Worm (Caenorhabditis elegans): ENCODE results near the gene sru-2.

sru-2 gene

DNA sequence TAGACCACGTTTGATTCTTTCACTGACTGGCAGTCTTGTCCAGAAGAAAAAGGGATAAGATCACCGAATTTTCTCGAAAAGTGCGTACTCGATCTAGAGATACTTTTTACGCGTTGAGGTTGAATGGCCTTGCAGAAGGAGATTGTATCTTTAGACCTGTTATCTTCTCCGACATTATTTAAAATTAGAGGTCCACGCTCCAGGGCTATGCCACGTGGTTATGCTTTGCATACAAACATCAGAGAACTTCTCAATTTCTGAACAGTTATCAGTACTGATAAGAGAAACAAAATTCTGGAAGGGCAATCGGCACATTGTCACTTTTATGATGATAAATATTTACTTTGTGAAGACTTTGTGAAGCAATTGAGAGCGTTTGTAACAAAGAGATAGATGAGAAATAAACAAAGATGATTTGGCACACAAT, 44.0 kb upstream of the sru-2 start (continued):
- peak; percentile 81 for TF ChIP-seq ztf-26 (tag; optimal IDR thresholded peaks at IDR 0.05)
- no peak for TF ChIP-seq atf-7 (tag; optimal IDR thresholded peaks at IDR 0.05)
- TF ChIP-seq F57A8.1 (GFP tag; optimal IDR thresholded peaks at IDR 0.05), result no peak
- TF ChIP-seq mcd-1 (GFP tag; IDR thresholded peaks at IDR 0.05), result 0 out of 2 replicates have a peak, but pooled peaks have one; percentile 17

DNA sequence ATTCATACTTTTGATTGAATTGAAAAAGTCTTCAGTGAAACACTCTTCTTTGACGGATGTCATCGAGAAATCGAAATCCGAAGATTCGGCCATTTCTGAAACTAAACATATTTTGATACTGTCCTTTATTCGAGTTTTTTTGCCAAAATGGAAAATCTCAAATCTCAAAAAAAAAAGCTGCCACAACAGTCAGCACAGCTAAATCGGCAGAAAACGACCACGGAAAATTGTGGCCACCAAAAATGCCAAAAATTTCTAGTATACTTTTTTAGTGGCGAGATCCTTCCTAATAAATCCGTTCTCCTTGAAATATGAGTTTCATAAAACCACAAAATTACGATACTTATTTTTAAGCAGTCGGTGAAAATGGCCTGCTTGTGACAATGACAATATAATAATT, 42.1 kb upstream of the sru-2 start, which contains the start of gene F38E11.9:
Gene F38E11.9, minus strand, starts transcription at position 101 of the 400 bp plus-strand sequence.
- no peak for TF ChIP-seq athp-1 (tag; optimal IDR thresholded peaks at IDR 0.05)
- no peak for TF ChIP-seq ztf-28 (GFP tag; IDR thresholded peaks at IDR 0.05)
- no peak for TF ChIP-seq F10E7.11 (tag; optimal IDR thresholded peaks at IDR 0.05)
- no peak for TF ChIP-seq attf-3 (GFP tag; conservative IDR thresholded peaks at IDR 0.05)
- no peak for TF ChIP-seq mes-4 (tag; optimal IDR thresholded peaks at IDR 0.05)
- no peak for TF ChIP-seq B0019.2 (GFP tag; conservative IDR thresholded peaks at IDR 0.05)
- TF ChIP-seq xnd-1 (tag; optimal IDR thresholded peaks at IDR 0.05), result no peak
- TF ChIP-seq ztf-25 (GFP tag; IDR thresholded peaks at IDR 0.05), result no peak
- no peak for TF ChIP-seq cebp-2 (GFP tag; IDR thresholded peaks at IDR 0.05)
- TF ChIP-seq lag-1 (GFP tag; IDR thresholded peaks at IDR 0.05), result no peak
- no peak for TF ChIP-seq atf-7 (tag; optimal IDR thresholded peaks at IDR 0.05)
- no peak for TF ChIP-seq ztf-18 (tag; optimal IDR thresholded peaks at IDR 0.05)
- TF ChIP-seq somi-1 (GFP tag; optimal IDR thresholded peaks at IDR 0.05), result no peak
- TF ChIP-seq zim-3 (tag; optimal IDR thresholded peaks at IDR 0.05), result no peak
- no peak for TF ChIP-seq hsf-1 (GFP tag; IDR thresholded peaks at IDR 0.05)
- no peak for TF ChIP-seq die-1 (tag; optimal IDR thresholded peaks at IDR 0.05)
- no peak for TF ChIP-seq rcor-1 (GFP tag; IDR thresholded peaks at IDR 0.05)
- no peak for TF ChIP-seq dox-1 (GFP tag; IDR thresholded peaks at IDR 0.05)
- TF ChIP-seq attf-6 (GFP tag; IDR thresholded peaks at IDR 0.05), result no peak
- no peak for TF ChIP-seq let-526 (GFP tag; IDR thresholded peaks at IDR 0.05)

DNA sequence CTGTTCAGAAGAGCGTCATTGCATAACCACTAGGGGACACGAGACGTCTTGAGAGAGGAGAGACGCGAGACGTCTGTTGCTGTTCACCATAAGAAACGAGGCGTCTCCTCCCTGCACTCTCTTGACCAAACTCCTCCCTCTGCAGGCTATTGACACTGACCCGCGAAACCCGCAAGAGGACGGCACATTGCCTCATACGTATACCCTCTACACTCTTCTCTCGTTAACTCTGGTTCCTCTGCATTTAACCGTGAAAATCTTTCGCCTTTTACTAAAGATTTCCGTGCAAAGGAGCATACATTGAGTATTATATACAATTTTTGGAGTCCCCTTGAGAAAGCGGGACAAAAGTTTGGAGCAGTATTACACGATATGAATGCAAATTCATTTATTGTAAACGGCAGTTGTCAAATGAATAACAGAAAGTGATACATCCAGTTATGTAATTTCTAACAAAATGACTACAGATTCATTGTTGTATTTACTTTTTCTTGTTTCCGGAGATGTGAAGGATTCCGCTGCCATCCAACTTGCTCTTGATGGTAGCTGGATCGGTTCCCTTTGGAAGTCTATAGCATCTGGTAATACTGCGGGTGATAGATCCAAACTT, 41.5 kb upstream of the sru-2 start:
- TF ChIP-seq lsl-1 (GFP tag; optimal IDR thresholded peaks at IDR 0.05) (peak; percentile 74), hmg-20 (GFP tag; IDR thresholded peaks at IDR 0.05) (peak; percentile 74), madf-10 (tag; optimal IDR thresholded peaks at IDR 0.05) (peak; percentile 84), F23B12.7 (tag; optimal IDR thresholded peaks at IDR 0.05; ENCODE audit: insufficient read depth) (peak; percentile 95), snpc-3.4 (tag; optimal IDR thresholded peaks at IDR 0.05) (peak; percentile 95), nhr-179 (tag; optimal IDR thresholded peaks at IDR 0.05) (no peak), lin-35 (GFP tag; optimal IDR thresholded peaks at IDR 0.05) (peak in 1 of 3 experiments; percentile 81), nfya-1 (tag; optimal IDR thresholded peaks at IDR 0.05; ENCODE audit: borderline replicate concordance, insufficient read depth) (no peak), attf-5 (GFP tag; optimal IDR thresholded peaks at IDR 0.05) (peak; percentile 84), bed-2 (GFP tag; IDR thresholded peaks at IDR 0.05) (0 out of 2 replicates have a peak, but pooled peaks have one; percentile 11), hrde-1 (tag; optimal IDR thresholded peaks at IDR 0.05; ENCODE audit: borderline replicate concordance) (peak; percentile 31), hsf-1 (GFP tag; IDR thresholded peaks at IDR 0.05) (peak; percentile 57; the same call in 1 of the 2 replicates), zim-3 (tag; optimal IDR thresholded peaks at IDR 0.05) (no peak), D2030.7 (GFP tag; IDR thresholded peaks at IDR 0.05) (peak; percentile 96), pha-4 (tag; optimal IDR thresholded peaks at IDR 0.05) (no peak), nhr-120 (GFP tag; IDR thresholded peaks at IDR 0.05) (no peak), sdz-38 (tag; optimal IDR thresholded peaks at IDR 0.05) (no peak), F57C9.4 (tag; optimal IDR thresholded peaks at IDR 0.05) (no peak), lin-54 (GFP tag; optimal IDR thresholded peaks at IDR 0.05) (peak; percentile 83), lin-40 (tag; optimal IDR thresholded peaks at IDR 0.05) (peak; percentile 93), fkh-3 (tag; optimal IDR thresholded peaks at IDR 0.05) (no peak), K12H6.12 (tag; optimal IDR thresholded peaks at IDR 0.05) (peak; percentile 83), bed-1 (GFP tag; IDR thresholded peaks at IDR 0.05) (no peak), ceh-91 (GFP tag; IDR thresholded peaks at IDR 0.05) (peak; percentile 53), dpl-1 (GFP tag; optimal IDR thresholded peaks at IDR 0.05) (peak; percentile 3), F10E7.11 (tag; optimal IDR thresholded peaks at IDR 0.05) (no peak)

Data from whole organism, young adult.